Worm (Caenorhabditis elegans) whole organism, L1 larva: ENCODE measurements around the gene haf-7.

Source experiments
- ama-1 ChIP-seq: fragments of 150-350 bp; optimal IDR thresholded peaks from 2 replicates; lab custom pipeline; 2014
- egl-13 ChIP-seq: sonication (generic microtip); optimal IDR thresholded peaks from 2 replicates; lab custom pipeline; 2016; ENCODE audit warnings: missing genotype, missing genetic modification reagents, missing genetic modification characterization, missing compliant biosample characterization
- egl-27 ChIP-seq, 2 experiments: fragments of 150-350 bp in 1 of 2; sonication (generic microtip); optimal IDR thresholded peaks; 3 replicates each; lab custom pipeline; 2017 to 2018; ENCODE audit warnings: missing biosample characterization in 2 of 2, missing genetic modification characterization in 2 of 2, missing genetic modification reagents in 2 of 2
- elt-3 ChIP-seq, 6 experiments: fragments of 150-350 bp in 1 of 6; sonication (generic microtip); optimal IDR thresholded peaks; 2 replicates each; lab custom pipeline; 2017 to 2018; ENCODE audit warnings: missing biosample characterization in 6 of 6, missing genetic modification characterization in 6 of 6, inconsistent platforms in 1 of 6
- fkh-10 ChIP-seq: sonication (generic microtip); optimal IDR thresholded peaks from 2 replicates; lab custom pipeline; 2017; ENCODE audit warnings: missing biosample characterization, missing genetic modification reagents, missing genetic modification characterization
- isw-1 ChIP-seq: fragments of 200-800 bp; sonication (Bioruptor generic); IDR thresholded peaks from 2 replicates; pipeline ENCODE4 v1.3.6; 2022; ENCODE audit warnings: missing genetic modification characterization, missing compliant biosample characterization
- nhr-76 ChIP-seq: sonication (generic microtip); optimal IDR thresholded peaks from 2 replicates; lab custom pipeline; 2017; ENCODE audit warnings: missing biosample characterization, missing genetic modification characterization
- rnt-1 ChIP-seq: sonication (generic microtip); optimal IDR thresholded peaks from 2 replicates; lab custom pipeline; 2016; ENCODE audit warnings: mild to moderate bottlenecking, missing genetic modification characterization, moderate library complexity, missing compliant biosample characterization
- tbx-2 ChIP-seq: sonication (generic microtip); optimal IDR thresholded peaks from 2 replicates; lab custom pipeline; 2016; ENCODE audit warnings: missing genetic modification characterization, missing compliant biosample characterization

- TF ChIP-seq nhr-76 (tag; lab: Kevin White, UChicago) (no peak), fkh-10 (no peak), ama-1 (lab: Kevin White, UChicago) (no peak), rnt-1 (tag; lab: Kevin White, UChicago) (no peak), elt-3 (tag; optimal IDR thresholded peaks at IDR 0.05; lab: Kevin White, UChicago) (no peak), egl-27 (tag; optimal IDR thresholded peaks at IDR 0.05; lab: Kevin White, UChicago) (no peak), egl-13 (no peak), tbx-2 (no peak), isw-1 (GFP tag; lab: Robert Waterston, UW) (no peak)
These were observed 42.4 kb downstream of the haf-7 start, which contains the start of gene rin-1 for ce11 chrV:14815500-14815899.
